Fruit fly (Drosophila melanogaster): ENCODE results near the gene Usp47.
A peak's percentile ranks its signal among the peaks of the same experiment; 100 is the strongest.

The Usp47 gene

dm6 chr3L:5785237-5786062 is 32.7 kb downstream of the Usp47 start (continued):
- TF ChIP-seq Hmr (GFP tag; optimal IDR thresholded peaks at IDR 0.05) (no peak), CoRest (tag; optimal IDR thresholded peaks at IDR 0.05) (no peak), Pdp1 (GFP tag; optimal IDR thresholded peaks at IDR 0.05) (peak in 1 of 2 experiments; percentile 57), z (GFP tag; IDR thresholded peaks at IDR 0.05) (no peak), nerfin-1 (tag; optimal IDR thresholded peaks at IDR 0.05) (no peak), Xrp1 (GFP tag; IDR thresholded peaks at IDR 0.05) (peak; percentile 57), Gsc (GFP tag; IDR thresholded peaks at IDR 0.05) (no peak), Ets65A (GFP tag) (peak; percentile 58), unc-4 (GFP tag; IDR thresholded peaks at IDR 0.05; ENCODE audit: partially characterized antibody) (no peak), her (GFP tag; optimal IDR thresholded peaks at IDR 0.05) (no peak), CG12104 (GFP tag; optimal IDR thresholded peaks at IDR 0.05) (no peak), stwl (tag; optimal IDR thresholded peaks at IDR 0.05) (no peak), CG17612 (GFP tag; IDR thresholded peaks at IDR 0.05) (no peak), unpg (GFP tag; optimal IDR thresholded peaks at IDR 0.05) (no peak), salm (tag; optimal IDR thresholded peaks at IDR 0.05) (no peak), crol (GFP tag; IDR thresholded peaks at IDR 0.05) (peak; percentile 39; the same call in 1 of the 2 replicates), CG8924 (tag; optimal IDR thresholded peaks at IDR 0.05) (no peak), jumu (GFP tag; optimal IDR thresholded peaks at IDR 0.05) (no peak), gem (tag; optimal IDR thresholded peaks at IDR 0.05) (no peak), HLH4C (GFP tag; IDR thresholded peaks at IDR 0.05; ENCODE audit: partially characterized antibody) (no peak), Optix (GFP tag; IDR thresholded peaks at IDR 0.05) (no peak), gce (GFP tag; IDR thresholded peaks at IDR 0.05) (no peak), Nf-YB (GFP tag; optimal IDR thresholded peaks at IDR 0.05) (peak; percentile 34), CG15073 (GFP tag; optimal IDR thresholded peaks at IDR 0.05) (no peak), sens-2 (GFP tag; IDR thresholded peaks at IDR 0.05) (no peak), CG4424 (GFP tag; optimal IDR thresholded peaks at IDR 0.05) (no peak), Oli (tag; optimal IDR thresholded peaks at IDR 0.05) (no peak), CG10431 (GFP tag; optimal IDR thresholded peaks at IDR 0.05) (no peak), CG2875 (GFP tag; optimal IDR thresholded peaks at IDR 0.05) (peak; percentile 31), Meics (GFP tag; optimal IDR thresholded peaks at IDR 0.05) (no peak), ci (GFP tag; IDR thresholded peaks at IDR 0.05) (0 out of 3 replicates have a peak, but pooled peaks have one; percentile 21), Atf3 (GFP tag; optimal IDR thresholded peaks at IDR 0.05) (no peak), CG7786 (GFP tag; optimal IDR thresholded peaks at IDR 0.05) (no peak), fu2 (GFP tag; optimal IDR thresholded peaks at IDR 0.05) (no peak), CG1233 (GFP tag; optimal IDR thresholded peaks at IDR 0.05) (peak; percentile 26), CG4730 (GFP tag; IDR thresholded peaks at IDR 0.05) (no peak), ap (GFP tag; IDR thresholded peaks at IDR 0.05) (no peak), CG1832 (GFP tag; optimal IDR thresholded peaks at IDR 0.05) (peak; percentile 36), CG6272 (GFP tag; IDR thresholded peaks at IDR 0.05) (no peak), E2f2 (GFP tag; IDR thresholded peaks at IDR 0.05) (no peak), ken (GFP tag; IDR thresholded peaks at IDR 0.05) (0 out of 3 replicates have a peak, but pooled peaks have one; percentile 36), sob (GFP tag; IDR thresholded peaks at IDR 0.05) (no peak), Myb (GFP tag; optimal IDR thresholded peaks at IDR 0.05) (no peak), tx (GFP tag; optimal IDR thresholded peaks at IDR 0.05) (no peak), CG8359 (GFP tag; optimal IDR thresholded peaks at IDR 0.05; ENCODE audit: borderline replicate concordance) (no peak), toy (GFP tag; IDR thresholded peaks at IDR 0.05) (no peak), CG7357 (GFP tag; IDR thresholded peaks at IDR 0.05) (no peak), CG6813 (GFP tag; optimal IDR thresholded peaks at IDR 0.05) (peak; percentile 51), Dek (tag; optimal IDR thresholded peaks at IDR 0.05) (no peak), CG10565 (GFP tag; optimal IDR thresholded peaks at IDR 0.05) (no peak)

All from whole organism, embryonic.